Fruit fly (Drosophila melanogaster): ENCODE results near the gene CG34030.
A peak's percentile ranks its signal among the peaks of the same experiment; 100 is the strongest.

The CG34030 gene

DNA sequence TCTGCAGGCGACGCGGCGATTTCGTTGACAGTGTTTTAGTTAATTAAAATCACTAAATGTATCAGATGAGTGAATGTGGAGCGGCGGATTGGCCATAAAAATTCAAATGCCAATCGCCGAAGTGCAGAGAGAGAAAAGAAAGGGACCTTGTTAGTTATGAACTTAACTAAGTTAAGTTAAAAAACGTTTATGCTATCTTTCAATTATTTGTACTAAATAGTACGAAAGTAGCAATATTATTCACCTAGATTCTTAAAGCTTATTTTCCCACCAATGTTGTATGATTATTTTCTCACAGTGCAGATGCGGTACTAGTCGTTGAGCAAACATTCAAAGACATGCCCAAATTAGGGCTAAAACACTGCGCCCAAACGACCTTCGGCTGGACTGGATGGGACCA is 15.7 kb upstream of the CG34030 start (continued):
- peak; percentile 39 for TF ChIP-seq Ets96B (tag; optimal IDR thresholded peaks at IDR 0.05)
- peak; percentile 14 for TF ChIP-seq CG11902 (GFP tag; optimal IDR thresholded peaks at IDR 0.05)
- no peak for TF ChIP-seq salr (GFP tag; optimal IDR thresholded peaks at IDR 0.05)
- no peak for TF ChIP-seq Sox14 (GFP tag; optimal IDR thresholded peaks at IDR 0.05)
- no peak for TF ChIP-seq Eip93F (GFP tag; optimal IDR thresholded peaks at IDR 0.05)
- TF ChIP-seq lz (GFP tag; optimal IDR thresholded peaks at IDR 0.05), result no peak
- TF ChIP-seq CG6276 (GFP tag; optimal IDR thresholded peaks at IDR 0.05), result no peak

DNA sequence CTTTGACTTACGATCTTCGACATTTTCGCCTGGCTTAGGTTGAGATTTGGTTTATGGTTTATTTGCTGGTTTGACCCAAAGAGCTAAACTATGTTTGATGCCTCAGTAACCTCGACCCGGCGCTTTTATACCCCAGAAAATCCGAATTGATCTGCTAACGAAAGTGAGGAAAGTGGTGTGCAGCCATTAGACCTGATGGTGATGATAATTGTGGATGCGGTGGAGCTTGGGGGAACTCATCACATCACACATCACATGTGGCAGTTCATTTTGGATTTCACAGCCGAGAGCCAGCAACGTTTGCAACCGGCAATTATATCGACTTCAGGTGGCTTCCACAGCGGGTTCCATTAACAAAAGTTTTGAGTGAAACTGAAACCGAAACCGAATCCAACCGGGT is 13.6 kb upstream of the CG34030 start, which contains the start of gene Cpr65Eb:
Cpr65Eb (minus strand) TSS at position 101 of the 400 bp plus-strand sequence.
- TF ChIP-seq achi (GFP tag; optimal IDR thresholded peaks at IDR 0.05), result no peak

DNA sequence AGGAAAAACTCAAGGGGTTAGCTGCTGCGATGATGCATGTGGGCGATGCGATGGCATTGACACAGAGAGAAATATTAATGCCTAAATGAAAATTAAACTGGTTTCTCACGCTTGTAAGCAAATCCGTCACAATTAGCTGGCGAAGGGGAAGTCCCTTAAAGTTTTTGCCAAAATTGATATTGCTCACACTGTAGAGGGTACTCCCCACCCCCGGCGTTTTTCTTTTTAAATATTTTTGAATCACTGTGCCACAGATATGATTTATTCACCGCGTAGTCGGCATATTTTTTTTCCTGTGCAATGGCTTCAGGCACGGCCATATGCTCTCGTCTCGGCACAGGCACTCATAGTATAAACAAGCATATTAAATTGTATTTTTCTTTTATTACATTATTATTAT is 12.3 kb upstream of the CG34030 start:
- peak; percentile 1 for TF ChIP-seq OdsH (GFP tag; optimal IDR thresholded peaks at IDR 0.05)
- peak; percentile 29 for TF ChIP-seq CG7368 (GFP tag; optimal IDR thresholded peaks at IDR 0.05)
- no peak for TF ChIP-seq svp (GFP tag)
- TF ChIP-seq CG9139 (GFP tag; optimal IDR thresholded peaks at IDR 0.05), result peak; percentile 16
- TF ChIP-seq Eip75B (GFP tag; optimal IDR thresholded peaks at IDR 0.05), result peak; percentile 43
- TF ChIP-seq CG8319 (GFP tag; optimal IDR thresholded peaks at IDR 0.05), result peak; percentile 30
- TF ChIP-seq CG6808 (GFP tag; optimal IDR thresholded peaks at IDR 0.05), result peak; percentile 53
- peak; percentile 19 for TF ChIP-seq Ets96B (tag; optimal IDR thresholded peaks at IDR 0.05)
- TF ChIP-seq pdm3 (GFP tag; optimal IDR thresholded peaks at IDR 0.05), result peak; percentile 2
- peak; percentile 4 for TF ChIP-seq Hr4 (GFP tag; optimal IDR thresholded peaks at IDR 0.05)
- peak; percentile 14 for TF ChIP-seq fd59A (GFP tag; optimal IDR thresholded peaks at IDR 0.05)
- peak; percentile 10 for TF ChIP-seq CG10631 (GFP tag; optimal IDR thresholded peaks at IDR 0.05)
- TF ChIP-seq CG3919 (GFP tag; optimal IDR thresholded peaks at IDR 0.05), result peak; percentile 27
- TF ChIP-seq spab (GFP tag; optimal IDR thresholded peaks at IDR 0.05), result peak; percentile 46
- TF ChIP-seq Hr38 (GFP tag; optimal IDR thresholded peaks at IDR 0.05), result no peak
- TF ChIP-seq ss (GFP tag; optimal IDR thresholded peaks at IDR 0.05), result peak in 1 of 2 experiments; percentile 49
- no peak for TF ChIP-seq CG6792 (GFP tag; optimal IDR thresholded peaks at IDR 0.05)
- no peak for TF ChIP-seq topi (GFP tag; optimal IDR thresholded peaks at IDR 0.05)
- peak; percentile 44 for TF ChIP-seq CG10669 (GFP tag; optimal IDR thresholded peaks at IDR 0.05)
- TF ChIP-seq dsx (GFP tag; optimal IDR thresholded peaks at IDR 0.05; ENCODE audit: poor library complexity, severe bottlenecking), result no peak
- no peak for TF ChIP-seq acj6 (GFP tag; optimal IDR thresholded peaks at IDR 0.05)
- no peak for TF ChIP-seq Gug (GFP tag; IDR thresholded peaks at IDR 0.05)
- TF ChIP-seq Eip78C (GFP tag), result peak; percentile 78
- peak; percentile 61 for TF ChIP-seq CG3032 (tag; optimal IDR thresholded peaks at IDR 0.05)
- TF ChIP-seq CG32006 (GFP tag; optimal IDR thresholded peaks at IDR 0.05), result peak; percentile 3

DNA sequence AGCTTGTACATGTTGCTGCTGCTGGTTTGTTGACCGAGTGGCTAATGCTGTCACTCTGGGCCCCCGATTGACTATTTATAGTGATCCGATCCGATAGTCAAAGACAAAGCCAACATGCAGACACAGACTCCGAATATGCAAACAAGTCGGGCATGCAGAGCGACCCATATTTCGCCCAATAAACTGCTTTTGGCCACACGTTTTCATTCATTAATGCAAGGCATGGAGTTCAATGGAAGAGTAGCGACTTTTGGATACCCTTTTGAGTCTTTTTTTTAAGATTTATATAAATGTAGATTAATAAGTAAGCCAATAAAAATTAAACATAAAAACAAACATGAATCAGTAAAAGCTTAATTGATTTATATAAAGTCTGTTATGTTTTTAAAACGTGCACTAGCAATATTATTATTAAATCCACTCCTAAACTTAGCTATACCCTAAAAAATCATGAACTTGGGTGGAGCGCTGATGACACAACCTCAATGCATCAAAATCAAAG is 11.6 kb upstream of the CG34030 start, which contains the start of gene Cpr65Ea:
Cpr65Ea (minus strand) TSS at position 51 of the 502 bp plus-strand sequence.
- TF ChIP-seq Ets21C (GFP tag; optimal IDR thresholded peaks at IDR 0.05) (no peak), spab (GFP tag; optimal IDR thresholded peaks at IDR 0.05) (no peak), CG6276 (GFP tag; optimal IDR thresholded peaks at IDR 0.05) (no peak), CG31627 (GFP tag; optimal IDR thresholded peaks at IDR 0.05) (no peak), fkh (GFP tag; optimal IDR thresholded peaks at IDR 0.05) (no peak), topi (GFP tag; optimal IDR thresholded peaks at IDR 0.05) (no peak), Eip78C (GFP tag) (peak; percentile 10)

Measured in whole organism, prepupa.